Fruit fly (Drosophila melanogaster): Measurements from ENCODE around the gene Vps45.

Gene Vps45

dm6 chr3R:9613124-9613523 lies 49.4 kb downstream of the Vps45 start (continued):
- no peak for TF ChIP-seq sug (tag; optimal IDR thresholded peaks at IDR 0.05)
- TF ChIP-seq CG1529 (GFP tag; optimal IDR thresholded peaks at IDR 0.05) = no peak
- no peak for TF ChIP-seq odd (GFP tag; optimal IDR thresholded peaks at IDR 0.05)
- peak; percentile 33 for TF ChIP-seq CG30431 (GFP tag; optimal IDR thresholded peaks at IDR 0.05)
- peak; percentile 53 for TF ChIP-seq Aef1 (GFP tag; IDR thresholded peaks at IDR 0.05)
- TF ChIP-seq CG17385 (GFP tag; optimal IDR thresholded peaks at IDR 0.05) = peak; percentile 10
- 0 out of 2 replicates have a peak, but pooled peaks have one; percentile 13 for TF ChIP-seq dimm (GFP tag; IDR thresholded peaks at IDR 0.05)
- TF ChIP-seq CG13424 (tag; optimal IDR thresholded peaks at IDR 0.05) = peak; percentile 20
- TF ChIP-seq CG9876 (GFP tag; optimal IDR thresholded peaks at IDR 0.05) = no peak
- TF ChIP-seq CG4820 (GFP tag; optimal IDR thresholded peaks at IDR 0.05) = peak; percentile 62
- TF ChIP-seq pita (GFP tag; optimal IDR thresholded peaks at IDR 0.05) = no peak
- peak; percentile 27 for TF ChIP-seq CHES-1-like (GFP tag; optimal IDR thresholded peaks at IDR 0.05)
- TF ChIP-seq crol (GFP tag; IDR thresholded peaks at IDR 0.05) = no peak
- no peak for TF ChIP-seq Usf (GFP tag; optimal IDR thresholded peaks at IDR 0.05)
- TF ChIP-seq pan (optimal IDR thresholded peaks at IDR 0.05) = no peak
- TF ChIP-seq pan (GFP tag; optimal IDR thresholded peaks at IDR 0.05 in 1 of 2, IDR thresholded peaks at IDR 0.05 in 1 of 2) = peak in 1 of 2 experiments; percentile 72
- peak; percentile 71 for TF ChIP-seq PHDP (tag; optimal IDR thresholded peaks at IDR 0.05)
- no peak for TF ChIP-seq cato (GFP tag; optimal IDR thresholded peaks at IDR 0.05; ENCODE audit: borderline replicate concordance)
- 0 out of 2 replicates have a peak, but pooled peaks have one; percentile 34 for TF ChIP-seq CG11247 (GFP tag; IDR thresholded peaks at IDR 0.05)
- TF ChIP-seq Gug (GFP tag; IDR thresholded peaks at IDR 0.05) = peak; percentile 48; the same call in 3 of the 4 replicates
- peak; percentile 82 for TF ChIP-seq Sox102F (GFP tag; optimal IDR thresholded peaks at IDR 0.05)
- peak; percentile 12 for TF ChIP-seq CG7928 (GFP tag; optimal IDR thresholded peaks at IDR 0.05)
- peak; percentile 47 for TF ChIP-seq Sox100B (GFP tag; optimal IDR thresholded peaks at IDR 0.05)
- TF ChIP-seq CG15269 (tag; optimal IDR thresholded peaks at IDR 0.05) = peak; percentile 64
- TF ChIP-seq CG12769 (tag; optimal IDR thresholded peaks at IDR 0.05) = peak; percentile 69
- no peak; the same call in 1 of the 2 replicates for TF ChIP-seq Adf1 (GFP tag; IDR thresholded peaks at IDR 0.05)
- no peak for TF ChIP-seq CG10565 (GFP tag; optimal IDR thresholded peaks at IDR 0.05)
- no peak for TF ChIP-seq crc (GFP tag; optimal IDR thresholded peaks at IDR 0.05)
- TF ChIP-seq CG4404 (GFP tag; IDR thresholded peaks at IDR 0.05) = no peak
- no peak; the same call in 1 of the 2 replicates for TF ChIP-seq al (GFP tag; IDR thresholded peaks at IDR 0.05)
- no peak for TF ChIP-seq CG6689 (GFP tag; IDR thresholded peaks at IDR 0.05)
- no peak for TF ChIP-seq tna (GFP tag; IDR thresholded peaks at IDR 0.05; ENCODE audit: partially characterized antibody)
- TF ChIP-seq CG10274 (GFP tag; optimal IDR thresholded peaks at IDR 0.05) = peak; percentile 14
- no peak for TF ChIP-seq CG3407 (GFP tag; optimal IDR thresholded peaks at IDR 0.05)
- peak; percentile 59 for TF ChIP-seq phol (tag; optimal IDR thresholded peaks at IDR 0.05)
- TF ChIP-seq bcd (GFP tag; optimal IDR thresholded peaks at IDR 0.05) = peak; percentile 55
- no peak for TF ChIP-seq CG8290 (GFP tag; optimal IDR thresholded peaks at IDR 0.05)
- peak in 1 of 2 experiments; percentile 41 for TF ChIP-seq CG8290 (tag; optimal IDR thresholded peaks at IDR 0.05)
- TF ChIP-seq dmrt11E (tag; optimal IDR thresholded peaks at IDR 0.05) = peak; percentile 5
- TF ChIP-seq Ptx1 (GFP tag; IDR thresholded peaks at IDR 0.05) = peak; percentile 70
- no peak for TF ChIP-seq Neu2 (GFP tag; optimal IDR thresholded peaks at IDR 0.05; ENCODE audit: borderline replicate concordance)
- TF ChIP-seq CG8478 (optimal IDR thresholded peaks at IDR 0.05) = no peak
- TF ChIP-seq CG12219 (GFP tag; optimal IDR thresholded peaks at IDR 0.05) = peak; percentile 37
- TF ChIP-seq pho (GFP tag; optimal IDR thresholded peaks at IDR 0.05) = peak; percentile 47
- TF ChIP-seq CG1603 (tag; optimal IDR thresholded peaks at IDR 0.05) = peak; percentile 54
- TF ChIP-seq CG18619 (GFP tag; optimal IDR thresholded peaks at IDR 0.05) = no peak
- TF ChIP-seq CG2129 (GFP tag; IDR thresholded peaks at IDR 0.05; ENCODE audit: partially characterized antibody) = no peak
- peak; percentile 31 for TF ChIP-seq pnt (GFP tag; optimal IDR thresholded peaks at IDR 0.05)
- TF ChIP-seq CG5180 (GFP tag; optimal IDR thresholded peaks at IDR 0.05) = peak; percentile 36
- TF ChIP-seq CG31365 (tag; optimal IDR thresholded peaks at IDR 0.05) = no peak
- TF ChIP-seq CG10321 (GFP tag; IDR thresholded peaks at IDR 0.05) = no peak
- TF ChIP-seq tx (GFP tag; optimal IDR thresholded peaks at IDR 0.05) = no peak

Data from whole organism, embryonic.